Fruit fly (Drosophila melanogaster) S2 (cell line): ENCODE results near the gene Tmc.

ENCODE experiments used
- CG8478 ChIP-seq: fragments of >200 bp; optimal IDR thresholded peaks from 2 replicates; lab custom pipeline; 2018
- CTCF ChIP-seq, 2 experiments: fragments of >200 bp; optimal IDR thresholded peaks; 2 replicates each; lab custom pipeline; 2018

DNA sequence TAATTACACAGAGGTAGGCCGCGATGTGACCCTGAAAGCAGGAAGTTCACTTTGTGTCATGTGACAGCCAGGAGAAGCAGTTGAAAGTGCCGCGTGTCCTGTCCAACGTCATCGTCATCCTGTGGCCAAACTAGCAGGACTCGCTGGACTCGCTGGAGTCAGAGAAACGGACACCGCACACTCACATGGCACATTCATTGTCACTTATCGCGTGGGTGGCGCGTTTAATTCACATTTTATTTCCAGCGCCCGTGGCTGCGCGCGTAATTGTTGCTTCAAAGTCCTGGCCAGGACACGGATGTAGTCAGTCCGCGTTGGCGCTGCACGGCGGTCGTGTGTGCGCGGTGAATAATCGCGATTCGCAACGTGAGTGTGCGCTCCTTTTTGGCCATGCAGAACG lies at the start of gene Tmc:
- TF ChIP-seq CG8478 (no peak), CTCF (optimal IDR thresholded peaks at IDR 0.05; lab: Kevin White, UChicago) (no peak)
